Fruit fly (Drosophila melanogaster): ENCODE results near the gene retinin.

DNA sequence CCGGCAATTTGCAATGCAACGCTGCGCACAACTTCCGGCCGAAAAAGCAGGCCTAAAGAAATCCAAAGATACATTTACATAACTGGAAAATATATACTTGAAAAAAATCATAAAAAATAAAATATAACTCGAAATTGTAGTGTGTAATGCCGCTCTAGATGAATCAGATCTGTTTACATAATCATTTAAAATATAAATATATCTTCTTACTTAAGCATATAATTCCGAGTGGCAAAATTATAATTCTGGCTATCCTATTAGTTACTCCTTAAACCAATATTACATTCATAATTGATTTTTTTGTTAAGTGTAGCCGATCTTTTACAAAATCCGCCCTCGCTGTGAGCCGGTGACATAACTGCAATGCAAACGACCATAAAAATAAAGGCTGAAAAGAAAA, 7.7 kb downstream of the retinin start:
- no peak for TF ChIP-seq CG8478 (optimal IDR thresholded peaks at IDR 0.05)
- no peak for TF ChIP-seq CTCF (optimal IDR thresholded peaks at IDR 0.05)
